Fruit fly (Drosophila melanogaster) whole organism, adult: ENCODE results near the gene CG31612.
A peak's percentile ranks its signal among the peaks of the same experiment; 100 is the strongest.

Source experiments
- CG12768 ChIP-seq: fragments of 200-800 bp; sonication (Bioruptor generic); optimal IDR thresholded peaks from 2 replicates; lab custom pipeline; 2017; ENCODE audit warnings: missing biosample characterization, missing genetic modification characterization, mild to moderate bottlenecking, moderate library complexity, missing genetic modification reagents
- CG14711 ChIP-seq: fragments of 200-800 bp; sonication (Bioruptor generic); optimal IDR thresholded peaks from 2 replicates; lab custom pipeline; 2018; ENCODE audit warnings: missing biosample characterization, mild to moderate bottlenecking, missing genetic modification characterization, moderate library complexity
- CG1620 ChIP-seq: fragments of 200-800 bp; sonication (Bioruptor generic); optimal IDR thresholded peaks from 2 replicates; lab custom pipeline; 2016; ENCODE audit warnings: missing biosample characterization, missing genetic modification characterization
- CG33017 ChIP-seq: fragments of 200-800 bp; sonication (Bioruptor generic); optimal IDR thresholded peaks from 2 replicates; lab custom pipeline; 2018; ENCODE audit warnings: missing biosample characterization, mild to moderate bottlenecking, missing genetic modification characterization, moderate library complexity
- CG7045 ChIP-seq: fragments of 200-800 bp; sonication (Bioruptor generic); optimal IDR thresholded peaks from 2 replicates; lab custom pipeline; 2017; ENCODE audit warnings: missing biosample characterization, mild to moderate bottlenecking, missing genetic modification characterization
- Crg-1 ChIP-seq: fragments of 200-800 bp; sonication (Bioruptor generic); optimal IDR thresholded peaks from 2 replicates; lab custom pipeline; 2016; ENCODE audit warnings: missing biosample characterization, missing genetic modification characterization
- Hr96 ChIP-seq: fragments of 200-800 bp; sonication (Bioruptor generic); optimal IDR thresholded peaks from 2 replicates; lab custom pipeline; 2016; ENCODE audit warnings: missing biosample characterization, missing genetic modification characterization
- Mnt ChIP-seq: fragments of 200-800 bp; sonication (Bioruptor generic); optimal IDR thresholded peaks from 2 replicates; lab custom pipeline; 2016; ENCODE audit warnings: missing biosample characterization, mild to moderate bottlenecking, missing genetic modification characterization
- bab1 ChIP-seq: fragments of 200-800 bp; sonication (Bioruptor generic); optimal IDR thresholded peaks from 3 replicates; lab custom pipeline; 2019; ENCODE audit warnings: missing biosample characterization, mild to moderate bottlenecking, missing genetic modification characterization, moderate library complexity
- cic ChIP-seq: fragments of 200-800 bp; sonication (Bioruptor generic); optimal IDR thresholded peaks from 2 replicates; lab custom pipeline; 2017; ENCODE audit warnings: missing biosample characterization, mild to moderate bottlenecking, missing genetic modification characterization, moderate library complexity
- cnc ChIP-seq, 2 experiments: fragments of >200 bp; optimal IDR thresholded peaks; 2 replicates each; lab custom pipeline; 2017
- kay ChIP-seq: fragments of 200-800 bp; sonication (Bioruptor generic); peaks from one replicate; lab custom pipeline; 2016; ENCODE audit warnings: missing biosample characterization, missing genetic modification characterization, borderline replicate concordance
- pad ChIP-seq: fragments of 200-800 bp; sonication (Bioruptor generic); optimal IDR thresholded peaks from 3 replicates; lab custom pipeline; 2017; ENCODE audit warnings: missing biosample characterization, missing genetic modification characterization, mild to moderate bottlenecking, moderate library complexity, missing genetic modification reagents

DNA sequence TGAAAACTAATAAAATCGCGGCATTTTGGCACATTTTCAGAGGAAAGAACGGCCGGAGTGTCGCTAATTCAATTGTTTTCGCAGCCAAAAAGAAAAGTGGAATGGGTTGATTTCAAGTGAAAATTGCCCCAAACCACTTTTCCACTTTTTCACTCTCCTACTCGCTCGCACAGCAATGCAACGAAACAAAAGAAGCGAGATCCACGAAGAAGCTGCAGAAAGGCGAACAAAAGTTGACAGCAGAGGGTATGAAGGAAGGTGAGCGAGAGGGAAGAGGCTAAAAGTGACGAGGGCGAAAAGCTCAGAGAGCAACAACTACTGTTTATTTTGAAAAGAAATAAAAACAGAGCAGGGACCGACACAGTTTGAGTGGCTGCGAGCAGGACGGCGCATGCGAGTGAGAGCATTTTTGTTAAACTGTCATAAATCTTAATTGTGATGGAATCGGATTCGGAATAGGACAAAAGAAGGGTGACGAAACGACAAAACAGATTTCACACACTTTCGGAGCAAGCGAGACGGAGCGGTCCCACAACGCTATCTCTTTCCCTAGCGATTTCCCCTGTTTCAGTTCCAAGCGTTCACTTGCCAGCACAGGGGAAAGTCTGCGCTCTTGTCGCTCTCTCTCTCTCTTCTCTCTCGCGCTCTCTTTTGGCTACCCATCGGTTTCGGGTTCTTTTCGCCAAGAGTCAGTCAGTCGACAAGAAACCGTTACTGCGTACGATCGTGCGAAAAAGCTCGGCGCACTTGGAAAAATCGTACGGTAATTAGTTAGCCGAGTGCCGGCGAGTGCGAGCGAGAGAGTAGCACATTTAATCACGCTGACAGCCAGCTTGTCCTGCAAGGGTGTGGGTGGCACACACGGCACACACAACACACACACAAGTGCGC lies 32.9 kb upstream of the CG31612 start, which contains the start of gene tsh:
- TF ChIP-seq bab1 (GFP tag; lab: Kevin White, UChicago): peak; percentile 4
- no peak for TF ChIP-seq CG7045 (GFP tag; lab: Kevin White, UChicago)
- TF ChIP-seq pad (GFP tag; lab: Kevin White, UChicago): peak; percentile 100
- no peak for TF ChIP-seq cnc (optimal IDR thresholded peaks at IDR 0.05; lab: Kevin White, UChicago)
- no peak for TF ChIP-seq CG12768
- TF ChIP-seq CG33017 (tag; lab: Kevin White, UChicago): no peak
- no peak for TF ChIP-seq CG14711 (tag; lab: Kevin White, UChicago)
- no peak for TF ChIP-seq Mnt (GFP tag; lab: Kevin White, UChicago)
- TF ChIP-seq kay (GFP tag; lab: Kevin White, UChicago): peak; percentile 20
- TF ChIP-seq Crg-1: no peak
- no peak for TF ChIP-seq cic (GFP tag; lab: Kevin White, UChicago)
- TF ChIP-seq CG1620 (GFP tag; lab: Kevin White, UChicago): no peak
- TF ChIP-seq Hr96: no peak
